Worm (Caenorhabditis elegans) whole organism, midembryonic: Measurements from ENCODE around the gene srw-31.
"Not testable (repeated sequence)": the region's sequence is repeated elsewhere in the genome, so short reads cannot be mapped to it uniquely, and the experiment has no call there.

ENCODE experiments used
- T22C8.4 ChIP-seq: fragments of 200-800 bp; sonication (Bioruptor generic); IDR thresholded peaks from 2 replicates; pipeline ENCODE4 v1.3.6; 2022; ENCODE audit warnings: missing genetic modification characterization, missing compliant biosample characterization
- cog-1 ChIP-seq: sonication (generic microtip); optimal IDR thresholded peaks from 2 replicates; lab custom pipeline; 2016; ENCODE audit warnings: missing genetic modification characterization, missing compliant biosample characterization
- flt-1 ChIP-seq: fragments of 200-800 bp; sonication (Bioruptor generic); IDR thresholded peaks from 2 replicates; pipeline ENCODE4 v1.3.6; 2022; ENCODE audit warnings: missing genetic modification characterization, missing compliant biosample characterization
- klf-2 ChIP-seq: fragments of 200-800 bp; sonication (Bioruptor generic); conservative IDR thresholded peaks from 2 replicates; pipeline ENCODE4 v1.3.6; 2022; ENCODE audit warnings: missing genetic modification reagents, missing genetic modification characterization, missing compliant biosample characterization
- med-1 ChIP-seq: sonication (generic microtip); optimal IDR thresholded peaks from 2 replicates; lab custom pipeline; 2017; ENCODE audit warnings: missing genetic modification characterization, mild to moderate bottlenecking, missing compliant biosample characterization, antibody characterized with exemption, missing genetic modification reagents; ENCODE audit not compliant: insufficient read depth
- ref-1 ChIP-seq: fragments of 200-800 bp; sonication (Bioruptor generic); conservative IDR thresholded peaks from 2 replicates; pipeline ENCODE4 v1.3.6; 2022; ENCODE audit warnings: missing genetic modification reagents, missing genetic modification characterization, missing compliant biosample characterization
- tab-1 ChIP-seq: fragments of 200-800 bp; sonication (Bioruptor generic); IDR thresholded peaks from 2 replicates; pipeline ENCODE4 v1.3.6; 2022; ENCODE audit warnings: missing genetic modification characterization, missing compliant biosample characterization
- ztf-23 ChIP-seq: fragments of 200-800 bp; sonication (Bioruptor generic); IDR thresholded peaks from 2 replicates; pipeline ENCODE4 v1.3.6; 2022; ENCODE audit warnings: missing genetic modification reagents, missing genetic modification characterization, missing compliant biosample characterization
- ztf-29 ChIP-seq: fragments of 200-800 bp; sonication (Bioruptor generic); IDR thresholded peaks from 2 replicates; pipeline ENCODE4 v1.3.6; 2022; ENCODE audit warnings: missing genetic modification reagents, missing genetic modification characterization, missing compliant biosample characterization

DNA sequence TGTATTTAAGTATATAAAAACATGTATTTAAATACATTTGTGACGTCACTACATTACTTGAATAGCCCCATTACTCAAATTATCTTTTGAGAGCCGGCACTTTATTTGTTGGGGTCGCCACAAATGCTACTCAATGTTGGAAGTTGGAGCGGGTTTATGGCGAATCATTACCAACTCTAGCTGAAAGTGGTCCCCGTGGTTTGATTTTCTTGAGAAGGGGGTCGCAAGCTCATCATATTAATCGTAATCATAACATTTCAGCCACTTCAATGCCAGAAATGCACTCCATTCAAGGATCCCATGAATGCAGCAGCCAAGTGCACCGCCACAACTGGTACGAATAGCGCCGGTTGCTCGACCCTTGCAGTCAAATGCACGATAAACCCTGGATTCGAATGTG is 42.1 kb upstream of the srw-31 start, which contains the start of gene F20E11.7:
- TF ChIP-seq ref-1 (GFP tag; lab: Robert Waterston, UW); cog-1 (tag; lab: Kevin White, UChicago); med-1 (GFP tag; lab: Kevin White, UChicago); tab-1 (GFP tag; lab: Robert Waterston, UW); flt-1 (GFP tag; lab: Robert Waterston, UW); klf-2 (GFP tag; lab: Robert Waterston, UW); ztf-29 (GFP tag; lab: Robert Waterston, UW); ztf-23 (GFP tag; lab: Robert Waterston, UW); T22C8.4 (GFP tag; lab: Robert Waterston, UW): not testable (repeated sequence)
